Fruit fly (Drosophila melanogaster) whole organism: Measurements from ENCODE around the gene Naa60.

Experiments
- CG8478 ChIP-seq: fragments of >200 bp; optimal IDR thresholded peaks from 2 replicates; lab custom pipeline; 2018; ENCODE audit warnings: inconsistent platforms
- Dll ChIP-seq: fragments of >200 bp; optimal IDR thresholded peaks from 2 replicates; lab custom pipeline; 2017
- EcR ChIP-seq, 2 experiments: fragments of >200 bp; optimal IDR thresholded peaks; 2 replicates each; lab custom pipeline; 2017; ENCODE audit warnings: missing biosample characterization in 2 of 2, missing genetic modification characterization in 2 of 2, missing genetic modification reagents in 2 of 2
- pan ChIP-seq: fragments of >200 bp; optimal IDR thresholded peaks from 2 replicates; lab custom pipeline; 2017
- psq ChIP-seq: fragments of >200 bp; optimal IDR thresholded peaks from 2 replicates; lab custom pipeline; 2017
- usp ChIP-seq: fragments of >200 bp; optimal IDR thresholded peaks from 2 replicates; lab custom pipeline; 2017; ENCODE audit warnings: missing biosample characterization, missing genetic modification characterization, mixed read lengths

The Naa60 gene

dm6 chr3L:9764915-9765709 lies 38.4 kb downstream of the Naa60 start:
- no peak for TF ChIP-seq psq (lab: Kevin White, UChicago)
- TF ChIP-seq Dll (lab: Kevin White, UChicago): no peak
- no peak for TF ChIP-seq CG8478
- no peak for TF ChIP-seq pan
- no peak for TF ChIP-seq EcR (GFP tag; optimal IDR thresholded peaks at IDR 0.05; lab: Kevin White, UChicago)
- TF ChIP-seq usp: no peak

dm6 chr3L:9765710-9766005 lies 39.0 kb downstream of the Naa60 start:
- TF ChIP-seq pan (no peak), usp (no peak), EcR (GFP tag; optimal IDR thresholded peaks at IDR 0.05; lab: Kevin White, UChicago) (no peak), CG8478 (no peak)

- no peak for TF ChIP-seq EcR (GFP tag; optimal IDR thresholded peaks at IDR 0.05; lab: Kevin White, UChicago)
- no peak for TF ChIP-seq psq (lab: Kevin White, UChicago)
- TF ChIP-seq CG8478: no peak
- no peak for TF ChIP-seq usp
- TF ChIP-seq Dll (lab: Kevin White, UChicago): no peak
- no peak for TF ChIP-seq pan
These were observed 39.7 kb downstream of the Naa60 start for dm6 chr3L:9766364-9766763.

- TF ChIP-seq psq (lab: Kevin White, UChicago) (no peak), pan (no peak), usp (no peak), CG8478 (no peak), EcR (GFP tag; optimal IDR thresholded peaks at IDR 0.05; lab: Kevin White, UChicago) (no peak), Dll (lab: Kevin White, UChicago) (no peak)
These were observed 41.1 kb downstream of the Naa60 start for dm6 chr3L:9767636-9768358.

dm6 chr3L:9768385-9768784 lies 41.7 kb downstream of the Naa60 start:
- TF ChIP-seq CG8478 (no peak), usp (no peak), psq (lab: Kevin White, UChicago) (no peak), Dll (lab: Kevin White, UChicago) (no peak), EcR (GFP tag; optimal IDR thresholded peaks at IDR 0.05; lab: Kevin White, UChicago) (no peak), pan (no peak)

dm6 chr3L:9775728-9776127 lies 49.0 kb downstream of the Naa60 start:
- no peak for TF ChIP-seq EcR (GFP tag; optimal IDR thresholded peaks at IDR 0.05; lab: Kevin White, UChicago)

dm6 chr3L:9776804-9777393 lies 50.2 kb downstream of the Naa60 start:
- TF ChIP-seq EcR (GFP tag; optimal IDR thresholded peaks at IDR 0.05; lab: Kevin White, UChicago) (no peak), usp (no peak), Dll (lab: Kevin White, UChicago) (no peak), psq (lab: Kevin White, UChicago) (no peak), CG8478 (no peak), pan (no peak)
